Fruit fly (Drosophila melanogaster): ENCODE data around the gene CG32579.

Gene CG32579

DNA sequence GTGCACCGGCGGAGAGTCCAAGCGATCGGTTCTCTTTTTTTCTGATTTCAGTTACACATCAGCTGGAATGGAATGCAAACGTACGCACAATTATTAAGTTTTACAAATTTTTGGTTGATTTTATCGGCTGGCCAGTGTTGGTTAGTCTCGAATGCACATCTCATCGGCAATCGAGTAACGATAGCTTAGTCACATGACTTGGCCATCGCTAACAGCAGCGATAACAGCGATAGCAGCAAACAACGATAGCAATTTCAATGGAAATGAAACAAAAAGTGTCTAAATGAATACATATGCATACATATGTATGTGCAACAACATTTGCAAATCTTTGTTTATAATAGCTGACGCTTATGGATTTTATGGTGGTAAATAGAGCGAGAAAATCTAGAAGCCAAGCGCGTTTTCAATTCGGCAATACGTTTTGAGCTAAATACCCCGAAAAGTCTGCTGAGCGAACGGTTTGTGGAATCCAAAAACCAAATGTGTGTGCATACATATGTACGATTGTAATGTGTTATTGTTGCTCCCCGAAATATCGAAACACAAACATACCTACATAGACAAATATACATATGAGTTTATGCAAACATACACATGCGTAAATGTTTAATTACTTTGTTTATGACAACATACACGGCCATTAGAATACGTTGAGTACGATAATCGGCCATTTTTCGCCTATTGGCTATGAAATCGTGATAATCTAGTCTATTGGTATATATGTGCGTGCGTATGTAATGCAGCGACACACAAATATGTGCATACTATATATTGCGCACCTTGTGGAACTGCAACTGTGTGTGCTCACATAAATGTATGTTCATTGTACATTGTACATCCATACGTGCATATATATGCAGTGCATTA is 26.4 kb upstream of the CG32579 start, which contains the start of gene CG3632 (continued):
- TF ChIP-seq CG13123 (GFP tag; optimal IDR thresholded peaks at IDR 0.05) (no peak), CG32532 (GFP tag; IDR thresholded peaks at IDR 0.05) (peak; percentile 47), Tbp (GFP tag; optimal IDR thresholded peaks at IDR 0.05) (no peak), CG1647 (GFP tag; optimal IDR thresholded peaks at IDR 0.05) (peak; percentile 28), CG13894 (tag; optimal IDR thresholded peaks at IDR 0.05) (no peak), CG10209 (GFP tag; optimal IDR thresholded peaks at IDR 0.05) (peak; percentile 2), slp2 (GFP tag; optimal IDR thresholded peaks at IDR 0.05) (peak; percentile 7), Doc2 (GFP tag; IDR thresholded peaks at IDR 0.05) (no peak), CG17186 (GFP tag; optimal IDR thresholded peaks at IDR 0.05) (peak; percentile 22), ssp (GFP tag; IDR thresholded peaks at IDR 0.05) (peak; percentile 30; the same call in 1 of the 2 replicates), btn (GFP tag; optimal IDR thresholded peaks at IDR 0.05) (no peak), MBD-R2 (GFP tag; IDR thresholded peaks at IDR 0.05) (peak; percentile 83), CG11456 (GFP tag; IDR thresholded peaks at IDR 0.05) (no peak), Fer3 (tag; optimal IDR thresholded peaks at IDR 0.05) (no peak), CG15601 (tag; optimal IDR thresholded peaks at IDR 0.05) (no peak), HLH54F (GFP tag; optimal IDR thresholded peaks at IDR 0.05) (peak; percentile 66), CG16813 (GFP tag; IDR thresholded peaks at IDR 0.05; ENCODE audit: partially characterized antibody) (peak; percentile 82), CG17359 (tag; optimal IDR thresholded peaks at IDR 0.05) (no peak), CG12219 (GFP tag; optimal IDR thresholded peaks at IDR 0.05) (no peak), vvl (GFP tag; IDR thresholded peaks at IDR 0.05) (peak; percentile 73), CG3726 (GFP tag; IDR thresholded peaks at IDR 0.05) (no peak)

dm6 chrX:16297618-16298017 is 25.5 kb upstream of the CG32579 start, which contains the start of gene ERp44:
TSS of gene ERp44 (minus strand) at chrX:16297718.
- TF ChIP-seq Nf-YC (tag; optimal IDR thresholded peaks at IDR 0.05) (no peak), Eip74EF (GFP tag; optimal IDR thresholded peaks at IDR 0.05) (no peak), Sox100B (GFP tag; optimal IDR thresholded peaks at IDR 0.05) (no peak), CG8388 (GFP tag; optimal IDR thresholded peaks at IDR 0.05) (no peak), CG7928 (GFP tag; optimal IDR thresholded peaks at IDR 0.05) (no peak), Chrac-16 (GFP tag; optimal IDR thresholded peaks at IDR 0.05) (no peak), pan (optimal IDR thresholded peaks at IDR 0.05) (no peak), pan (GFP tag; optimal IDR thresholded peaks at IDR 0.05 in 1 of 2, IDR thresholded peaks at IDR 0.05 in 1 of 2) (no peak), prd (optimal IDR thresholded peaks at IDR 0.05) (no peak), prd (GFP tag; IDR thresholded peaks at IDR 0.05) (no peak)

DNA sequence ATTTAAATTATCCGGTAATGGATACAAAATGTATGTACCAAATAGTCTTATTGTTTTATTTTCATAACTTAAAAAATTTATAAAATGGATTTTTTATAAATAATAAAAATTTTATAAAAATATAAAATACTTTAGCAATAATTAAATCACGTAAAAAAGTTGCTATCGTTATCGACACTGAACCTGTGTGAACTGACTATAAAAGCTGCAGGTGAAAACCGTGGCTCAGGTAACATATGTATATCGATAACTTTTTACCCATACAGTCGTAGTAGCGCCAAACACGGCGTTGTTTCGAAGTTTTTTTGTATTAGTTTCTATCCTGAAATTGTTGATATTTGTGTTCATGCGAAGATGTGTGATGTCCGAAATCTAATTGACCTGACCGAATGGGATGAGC is 19.4 kb upstream of the CG32579 start, which contains the start of gene CG3679:
TSS of gene CG3679 (plus strand) at position 235 of the 400 bp plus-strand sequence.
- no peak for TF ChIP-seq inv (GFP tag; IDR thresholded peaks at IDR 0.05; ENCODE audit: partially characterized antibody)
- peak; percentile 73; the same call in 1 of the 2 replicates for TF ChIP-seq amos (GFP tag; IDR thresholded peaks at IDR 0.05; ENCODE audit: partially characterized antibody)
- TF ChIP-seq CG7963 (GFP tag; IDR thresholded peaks at IDR 0.05; ENCODE audit: partially characterized antibody): peak; percentile 70
- no peak for TF ChIP-seq gcm2 (GFP tag; optimal IDR thresholded peaks at IDR 0.05)
- no peak for TF ChIP-seq CG8924 (tag; optimal IDR thresholded peaks at IDR 0.05)
- no peak for TF ChIP-seq Lhr (GFP tag; optimal IDR thresholded peaks at IDR 0.05)
- no peak for TF ChIP-seq CG18011 (GFP tag; optimal IDR thresholded peaks at IDR 0.05)
- no peak for TF ChIP-seq D (optimal IDR thresholded peaks at IDR 0.05)
- no peak for TF ChIP-seq D (GFP tag; optimal IDR thresholded peaks at IDR 0.05)
- no peak for TF ChIP-seq CG9817 (tag; optimal IDR thresholded peaks at IDR 0.05)
- peak; percentile 34 for TF ChIP-seq CG17802 (tag; optimal IDR thresholded peaks at IDR 0.05)
- TF ChIP-seq Asciz (GFP tag; optimal IDR thresholded peaks at IDR 0.05): no peak
- TF ChIP-seq sc (optimal IDR thresholded peaks at IDR 0.05): no peak
- no peak for TF ChIP-seq sc (GFP tag; optimal IDR thresholded peaks at IDR 0.05)
- no peak for TF ChIP-seq CG16815 (GFP tag; optimal IDR thresholded peaks at IDR 0.05)
- no peak for TF ChIP-seq CG12769 (tag; optimal IDR thresholded peaks at IDR 0.05)
- no peak for TF ChIP-seq eyg (GFP tag; optimal IDR thresholded peaks at IDR 0.05)
- TF ChIP-seq ERR (GFP tag; optimal IDR thresholded peaks at IDR 0.05): no peak
